Fruit fly (Drosophila melanogaster) whole organism, embryonic: ENCODE results near the gene Shc.
A peak's percentile ranks its signal among the peaks of the same experiment; 100 is the strongest.

Source experiments
- BEAF-32 ChIP-seq: fragments of 200-800 bp; sonication (Bioruptor generic); optimal IDR thresholded peaks from 3 replicates; lab custom pipeline; 2017; ENCODE audit warnings: missing biosample characterization, missing genetic modification characterization, mild to moderate bottlenecking, moderate library complexity, missing genetic modification reagents
- Bgb ChIP-seq: fragments of 200-800 bp; sonication (Bioruptor generic); IDR thresholded peaks from 2 replicates; pipeline ENCODE4 v1.3.6; 2022; ENCODE audit warnings: missing biosample characterization, missing genetic modification characterization; ENCODE audit not compliant: partially characterized antibody
- Blimp-1 ChIP-seq: fragments of 200-800 bp; sonication (Bioruptor generic); optimal IDR thresholded peaks from 3 replicates; lab custom pipeline; 2018; ENCODE audit warnings: missing biosample characterization, missing genetic modification characterization, mild to moderate bottlenecking, moderate library complexity, missing genetic modification reagents
- Bteb2 ChIP-seq: fragments of 200-800 bp; sonication (Bioruptor generic); optimal IDR thresholded peaks from 2 replicates; lab custom pipeline; 2016; ENCODE audit warnings: missing biosample characterization, missing genetic modification characterization
- CG10543 ChIP-seq: fragments of 200-800 bp; sonication (Bioruptor generic); optimal IDR thresholded peaks from 3 replicates; lab custom pipeline; 2017; ENCODE audit warnings: missing biosample characterization, mild to moderate bottlenecking, missing genetic modification characterization, moderate library complexity
- CG13287 ChIP-seq: fragments of 200-800 bp; sonication (Bioruptor generic); IDR thresholded peaks from 2 replicates; pipeline ENCODE4 v1.3.6; 2022; ENCODE audit warnings: missing biosample characterization, missing genetic modification characterization; ENCODE audit not compliant: partially characterized antibody
- CG13894 ChIP-seq: fragments of 200-800 bp; sonication (Bioruptor generic); optimal IDR thresholded peaks from 3 replicates; lab custom pipeline; 2018; ENCODE audit warnings: missing biosample characterization, mild to moderate bottlenecking, missing genetic modification characterization, moderate library complexity
- CG15479 ChIP-seq: fragments of 200-800 bp; sonication (Bioruptor generic); optimal IDR thresholded peaks from 3 replicates; lab custom pipeline; 2019; ENCODE audit warnings: missing biosample characterization, mild to moderate bottlenecking, missing genetic modification characterization, moderate library complexity
- CG15601 ChIP-seq: fragments of 200-800 bp; sonication (Bioruptor generic); optimal IDR thresholded peaks from 3 replicates; lab custom pipeline; 2019; ENCODE audit warnings: missing biosample characterization, mild to moderate bottlenecking, missing genetic modification characterization, moderate library complexity
- CG1603 ChIP-seq: fragments of 200-800 bp; sonication (Bioruptor generic); optimal IDR thresholded peaks from 2 replicates; lab custom pipeline; 2019; ENCODE audit warnings: missing biosample characterization, mild to moderate bottlenecking, missing genetic modification characterization, moderate library complexity
- CG17568 ChIP-seq: fragments of 200-800 bp; sonication (Bioruptor generic); optimal IDR thresholded peaks from 2 replicates; lab custom pipeline; 2018; ENCODE audit warnings: missing biosample characterization, mild to moderate bottlenecking, missing genetic modification characterization, moderate library complexity
- CG18262 ChIP-seq: fragments of 200-800 bp; optimal IDR thresholded peaks from 3 replicates; lab custom pipeline; 2019; ENCODE audit warnings: missing biosample characterization, mild to moderate bottlenecking, missing genetic modification characterization, moderate library complexity
- CG2199 ChIP-seq: fragments of 200-800 bp; sonication (Bioruptor generic); IDR thresholded peaks from 3 replicates; pipeline ENCODE4 v1.3.6; 2022; ENCODE audit warnings: missing biosample characterization, missing genetic modification characterization
- CG30020 ChIP-seq: fragments of 200-800 bp; optimal IDR thresholded peaks from 2 replicates; lab custom pipeline; 2019; ENCODE audit warnings: missing biosample characterization, mild to moderate bottlenecking, missing genetic modification characterization, moderate library complexity
- CG33557 ChIP-seq: fragments of 200-800 bp; sonication (Bioruptor generic); optimal IDR thresholded peaks from 2 replicates; lab custom pipeline; 2019; ENCODE audit warnings: missing biosample characterization, mild to moderate bottlenecking, missing genetic modification characterization, moderate library complexity
- CG42726 ChIP-seq: fragments of 200-800 bp; sonication (Bioruptor generic); IDR thresholded peaks from 2 replicates; pipeline ENCODE4 v1.3.6; 2022; ENCODE audit warnings: missing biosample characterization, missing genetic modification characterization; ENCODE audit not compliant: partially characterized antibody
- CG6791 ChIP-seq: fragments of 200-800 bp; sonication (Bioruptor generic); IDR thresholded peaks from 3 replicates; pipeline ENCODE4 v1.3.6; 2022; ENCODE audit warnings: missing biosample characterization, missing genetic modification characterization; ENCODE audit not compliant: partially characterized antibody
- Dfd ChIP-seq, 2 experiments: fragments of >200 bp; optimal IDR thresholded peaks; 2 replicates each; lab custom pipeline; 2017; ENCODE audit warnings: missing biosample characterization in 2 of 2, missing genetic modification characterization in 2 of 2
- Drgx ChIP-seq: fragments of 200-800 bp; sonication (Bioruptor generic); IDR thresholded peaks from 2 replicates; pipeline ENCODE4 v1.3.6; 2022; ENCODE audit warnings: missing biosample characterization, missing genetic modification characterization
- Ets97D ChIP-seq: fragments of 200-800 bp; sonication (Bioruptor generic); optimal IDR thresholded peaks from 3 replicates; lab custom pipeline; 2016; ENCODE audit warnings: missing biosample characterization, missing genetic modification characterization
- Med ChIP-seq: fragments of 200-800 bp; sonication (Bioruptor generic); peaks from one replicate; lab custom pipeline; 2016; ENCODE audit warnings: missing biosample characterization, missing genetic modification characterization, mild to moderate bottlenecking, inconsistent platforms, moderate library complexity
- Nf-YC ChIP-seq: fragments of 200-800 bp; optimal IDR thresholded peaks from 3 replicates; lab custom pipeline; 2019; ENCODE audit warnings: missing biosample characterization, mild to moderate bottlenecking, missing genetic modification characterization, moderate library complexity
- Opbp ChIP-seq: fragments of 200-800 bp; sonication (Bioruptor generic); IDR thresholded peaks from 3 replicates; pipeline ENCODE4 v1.3.6; 2022; ENCODE audit warnings: missing biosample characterization, missing genetic modification characterization; ENCODE audit not compliant: partially characterized antibody
- Pdp1 ChIP-seq, 2 experiments: fragments of 200-800 bp; sonication (Bioruptor generic); optimal IDR thresholded peaks; 3 replicates each; lab custom pipeline; 2016; ENCODE audit warnings: missing biosample characterization in 2 of 2, missing genetic modification characterization in 2 of 2, mild to moderate bottlenecking in 1 of 2, moderate library complexity in 1 of 2
- Rfx ChIP-seq: fragments of 200-800 bp; sonication (Bioruptor generic); IDR thresholded peaks from 2 replicates; pipeline ENCODE4 v1.3.6; 2022; ENCODE audit warnings: missing biosample characterization, missing genetic modification characterization
- Scr ChIP-seq: fragments of 200-800 bp; sonication (Bioruptor generic); IDR thresholded peaks from 2 replicates; pipeline ENCODE4 v1.3.6; 2022; ENCODE audit warnings: missing biosample characterization, missing genetic modification characterization; ENCODE audit not compliant: partially characterized antibody
- Sry-δ ChIP-seq: fragments of 200-800 bp; sonication (Bioruptor generic); optimal IDR thresholded peaks from 2 replicates; lab custom pipeline; 2016; ENCODE audit warnings: missing biosample characterization, missing genetic modification characterization
- abd-A ChIP-seq: fragments of 200-800 bp; sonication (Bioruptor generic); optimal IDR thresholded peaks from 3 replicates; lab custom pipeline; 2019; ENCODE audit warnings: missing biosample characterization, mild to moderate bottlenecking, missing genetic modification characterization, moderate library complexity
- amos ChIP-seq: fragments of 200-800 bp; sonication (Bioruptor generic); IDR thresholded peaks from 2 replicates; pipeline ENCODE4 v1.3.6; 2022; ENCODE audit warnings: missing biosample characterization, missing genetic modification characterization; ENCODE audit not compliant: partially characterized antibody
- bbx ChIP-seq: fragments of 200-800 bp; sonication (Bioruptor generic); IDR thresholded peaks from 2 replicates; pipeline ENCODE4 v1.3.6; 2022; ENCODE audit warnings: missing biosample characterization, missing genetic modification characterization; ENCODE audit not compliant: partially characterized antibody
- cg ChIP-seq: fragments of 200-800 bp; sonication (Bioruptor generic); optimal IDR thresholded peaks from 3 replicates; lab custom pipeline; 2019; ENCODE audit warnings: missing biosample characterization, mild to moderate bottlenecking, missing genetic modification characterization, moderate library complexity
- ci ChIP-seq: fragments of 200-800 bp; sonication (Bioruptor generic); IDR thresholded peaks from 3 replicates; pipeline ENCODE4 v1.3.6; 2022; ENCODE audit warnings: missing biosample characterization, missing genetic modification characterization
- corto ChIP-seq: fragments of 200-800 bp; sonication (Bioruptor generic); optimal IDR thresholded peaks from 2 replicates; lab custom pipeline; 2016; ENCODE audit warnings: missing biosample characterization, mild to moderate bottlenecking, missing genetic modification characterization, moderate library complexity
- insv ChIP-seq, 2 experiments: fragments of 200-800 bp; sonication (Bioruptor generic); optimal IDR thresholded peaks; 3 replicates each; lab custom pipeline; 2016 to 2018; ENCODE audit warnings: missing biosample characterization in 2 of 2, missing genetic modification characterization in 2 of 2
- lbe ChIP-seq: fragments of 200-800 bp; sonication (Bioruptor generic); optimal IDR thresholded peaks from 2 replicates; lab custom pipeline; 2016; ENCODE audit warnings: missing biosample characterization, mild to moderate bottlenecking, missing genetic modification characterization
- mld ChIP-seq: fragments of 200-800 bp; sonication (Bioruptor generic); IDR thresholded peaks from 3 replicates; pipeline ENCODE4 v1.3.6; 2022; ENCODE audit warnings: missing biosample characterization, missing genetic modification characterization; ENCODE audit not compliant: partially characterized antibody
- nerfin-1 ChIP-seq: fragments of 200-800 bp; sonication (Bioruptor generic); optimal IDR thresholded peaks from 3 replicates; lab custom pipeline; 2019; ENCODE audit warnings: missing biosample characterization, mild to moderate bottlenecking, missing genetic modification characterization, moderate library complexity
- nom ChIP-seq: fragments of 200-800 bp; sonication (Bioruptor generic); optimal IDR thresholded peaks from 2 replicates; lab custom pipeline; 2017; ENCODE audit warnings: missing biosample characterization, missing genetic modification characterization, mild to moderate bottlenecking, moderate library complexity, missing genetic modification reagents
- onecut ChIP-seq: fragments of 200-800 bp; sonication (Bioruptor generic); IDR thresholded peaks from 2 replicates; pipeline ENCODE4 v1.3.6; 2022; ENCODE audit warnings: missing biosample characterization, missing genetic modification characterization
- pzg ChIP-seq: fragments of 200-800 bp; sonication (Bioruptor generic); optimal IDR thresholded peaks from 3 replicates; lab custom pipeline; 2018; ENCODE audit warnings: missing biosample characterization, mild to moderate bottlenecking, missing genetic modification characterization, moderate library complexity
- scrt ChIP-seq: fragments of 200-800 bp; sonication (Bioruptor generic); optimal IDR thresholded peaks from 2 replicates; lab custom pipeline; 2018; ENCODE audit warnings: missing biosample characterization, mild to moderate bottlenecking, missing genetic modification characterization, moderate library complexity
- sna ChIP-seq: fragments of 200-800 bp; sonication (Bioruptor generic); IDR thresholded peaks from 2 replicates; pipeline ENCODE4 v1.3.6; 2022; ENCODE audit warnings: missing biosample characterization, missing genetic modification characterization; ENCODE audit not compliant: partially characterized antibody
- unc-4 ChIP-seq: fragments of 200-800 bp; sonication (Bioruptor generic); IDR thresholded peaks from 2 replicates; pipeline ENCODE4 v1.3.6; 2022; ENCODE audit warnings: missing biosample characterization, missing genetic modification characterization; ENCODE audit not compliant: partially characterized antibody
- wek ChIP-seq: fragments of 200-800 bp; sonication (Bioruptor generic); optimal IDR thresholded peaks from 3 replicates; lab custom pipeline; 2018; ENCODE audit warnings: missing biosample characterization, mild to moderate bottlenecking, missing genetic modification characterization, moderate library complexity

Gene Shc

dm6 chr3L:9380344-9380849 is 46.4 kb upstream of the Shc start (continued):
- peak; percentile 16 for TF ChIP-seq lbe (GFP tag; lab: Kevin White, UChicago)

dm6 chr3L:9381602-9382001 is 45.2 kb upstream of the Shc start, which contains the start of gene Hsp23:
Gene Hsp23, plus strand, starts transcription at chr3L:9381882.
- TF ChIP-seq nom (GFP tag; lab: Kevin White, UChicago) (peak; percentile 42), mld (0 out of 3 replicates have a peak, but pooled peaks have one; percentile 15), CG13894 (tag; lab: Kevin White, UChicago) (peak; percentile 45), Med (GFP tag; lab: Kevin White, UChicago) (peak; percentile 64), CG33557 (GFP tag; lab: Kevin White, UChicago) (peak; percentile 11), scrt (GFP tag; lab: Kevin White, UChicago) (no peak), Blimp-1 (GFP tag; lab: Kevin White, UChicago) (peak; percentile 68), CG13287 (GFP tag; lab: Robert Waterston, UW) (peak; percentile 51; the same call in 1 of the 2 replicates), bbx (peak; percentile 37; the same call in 1 of the 2 replicates), Nf-YC (tag; lab: Kevin White, UChicago) (peak; percentile 6), CG30020 (tag; lab: Kevin White, UChicago) (peak; percentile 21), Bteb2 (GFP tag; lab: Kevin White, UChicago) (no peak), ci (GFP tag; lab: Robert Waterston, UW) (0 out of 3 replicates have a peak, but pooled peaks have one; percentile 10), CG17568 (GFP tag; lab: Kevin White, UChicago) (no peak), cg (GFP tag; lab: Kevin White, UChicago) (peak; percentile 84), Pdp1 (GFP tag; optimal IDR thresholded peaks at IDR 0.05; lab: Kevin White, UChicago) (peak in 1 of 2 experiments; percentile 40), Scr (GFP tag; lab: Robert Waterston, UW) (peak; percentile 44), Rfx (GFP tag; lab: Robert Waterston, UW) (peak; percentile 24; the same call in 1 of the 2 replicates), CG18262 (tag; lab: Kevin White, UChicago) (no peak), Dfd (GFP tag; optimal IDR thresholded peaks at IDR 0.05; lab: Kevin White, UChicago) (no peak), CG1603 (tag; lab: Kevin White, UChicago) (peak; percentile 9), BEAF-32 (GFP tag; lab: Kevin White, UChicago) (peak; percentile 27), insv (GFP tag; optimal IDR thresholded peaks at IDR 0.05; lab: Kevin White, UChicago) (peak in 1 of 2 experiments; percentile 40), Opbp (GFP tag; lab: Robert Waterston, UW) (peak; percentile 54; the same call in 2 of the 3 replicates), CG10543 (peak; percentile 17), pzg (peak; percentile 2), CG2199 (GFP tag; lab: Robert Waterston, UW) (peak; percentile 50; the same call in 1 of the 3 replicates), CG15601 (tag; lab: Kevin White, UChicago) (peak; percentile 41), wek (GFP tag; lab: Kevin White, UChicago) (peak; percentile 5), CG42726 (GFP tag; lab: Robert Waterston, UW) (no peak), corto (GFP tag; lab: Kevin White, UChicago) (peak; percentile 24), onecut (GFP tag; lab: Robert Waterston, UW) (peak; percentile 29; the same call in 1 of the 2 replicates), unc-4 (0 out of 2 replicates have a peak, but pooled peaks have one; percentile 30), Sry-δ (GFP tag; lab: Kevin White, UChicago) (no peak), sna (peak; percentile 38; the same call in 1 of the 2 replicates), abd-A (tag; lab: Kevin White, UChicago) (peak; percentile 51), CG15479 (peak; percentile 97), Drgx (GFP tag; lab: Robert Waterston, UW) (peak; percentile 6; the same call in 1 of the 2 replicates), Bgb (GFP tag; lab: Robert Waterston, UW) (peak; percentile 17; the same call in 1 of the 2 replicates), amos (GFP tag; lab: Robert Waterston, UW) (peak; percentile 37; the same call in 1 of the 2 replicates), nerfin-1 (tag; lab: Kevin White, UChicago) (peak; percentile 37), Ets97D (GFP tag; lab: Kevin White, UChicago) (no peak), CG6791 (GFP tag; lab: Robert Waterston, UW) (peak; percentile 57; the same call in 2 of the 3 replicates)
